Fruit fly (Drosophila melanogaster) whole organism, prepupa: ENCODE measurements around the gene Pus1.
A peak's percentile ranks its signal among the peaks of the same experiment; 100 is the strongest.

ENCODE experiments used
- Blimp-1 ChIP-seq: fragments of 200-800 bp; sonication (Bioruptor generic); optimal IDR thresholded peaks from 3 replicates; lab custom pipeline; 2017; ENCODE audit warnings: missing biosample characterization, missing genetic modification characterization, mild to moderate bottlenecking, moderate library complexity, missing genetic modification reagents
- CG10631 ChIP-seq: fragments of 200-800 bp; sonication (Bioruptor generic); optimal IDR thresholded peaks from 2 replicates; lab custom pipeline; 2016; ENCODE audit warnings: missing biosample characterization, missing genetic modification characterization
- CG10669 ChIP-seq: fragments of 200-800 bp; sonication (Bioruptor generic); optimal IDR thresholded peaks from 3 replicates; lab custom pipeline; 2018; ENCODE audit warnings: missing biosample characterization, mild to moderate bottlenecking, missing genetic modification characterization, moderate library complexity
- CG11294 ChIP-seq: fragments of 200-800 bp; sonication (Bioruptor generic); IDR thresholded peaks from 2 replicates; pipeline ENCODE4 v1.3.6; 2022; ENCODE audit warnings: missing biosample characterization, missing genetic modification characterization
- CG11762 ChIP-seq: fragments of 200-800 bp; sonication (Bioruptor generic); optimal IDR thresholded peaks from 3 replicates; lab custom pipeline; 2016; ENCODE audit warnings: missing biosample characterization, missing genetic modification characterization; ENCODE audit not compliant: insufficient read depth
- CG11902 ChIP-seq: fragments of 200-800 bp; sonication (Bioruptor generic); optimal IDR thresholded peaks from 3 replicates; lab custom pipeline; 2016; ENCODE audit warnings: missing biosample characterization, missing genetic modification characterization
- CG15336 ChIP-seq: fragments of 200-800 bp; sonication (Bioruptor generic); IDR thresholded peaks from 2 replicates; pipeline ENCODE4 v1.3.6; 2022; ENCODE audit warnings: missing biosample characterization, missing genetic modification characterization
- CG1621 ChIP-seq: fragments of 200-800 bp; sonication (Bioruptor generic); optimal IDR thresholded peaks from 3 replicates; lab custom pipeline; 2018; ENCODE audit warnings: missing biosample characterization, mild to moderate bottlenecking, missing genetic modification characterization
- CG3032 ChIP-seq: fragments of 200-800 bp; optimal IDR thresholded peaks from 2 replicates; lab custom pipeline; 2019; ENCODE audit warnings: missing biosample characterization, mild to moderate bottlenecking, missing genetic modification characterization, moderate library complexity
- CG31627 ChIP-seq: fragments of 200-800 bp; sonication (Bioruptor generic); optimal IDR thresholded peaks from 3 replicates; lab custom pipeline; 2016; ENCODE audit warnings: missing biosample characterization, missing genetic modification characterization
- CG34406 ChIP-seq: fragments of 200-800 bp; sonication (Bioruptor generic); optimal IDR thresholded peaks from 3 replicates; lab custom pipeline; 2016; ENCODE audit warnings: missing biosample characterization, missing genetic modification characterization
- CG3919 ChIP-seq: fragments of 200-800 bp; sonication (Bioruptor generic); optimal IDR thresholded peaks from 3 replicates; lab custom pipeline; 2016; ENCODE audit warnings: missing biosample characterization, missing genetic modification characterization
- CG4318 ChIP-seq: fragments of 200-800 bp; sonication (Bioruptor generic); optimal IDR thresholded peaks from 3 replicates; lab custom pipeline; 2017; ENCODE audit warnings: missing biosample characterization, mild to moderate bottlenecking, missing genetic modification characterization
- CG6163 ChIP-seq: fragments of 200-800 bp; sonication (Bioruptor generic); IDR thresholded peaks from 3 replicates; pipeline ENCODE4 v1.3.6; 2022; ENCODE audit warnings: missing biosample characterization, missing genetic modification characterization
- CG6276 ChIP-seq: fragments of 200-800 bp; sonication (Bioruptor generic); optimal IDR thresholded peaks from 2 replicates; lab custom pipeline; 2017; ENCODE audit warnings: missing biosample characterization, mild to moderate bottlenecking, missing genetic modification characterization
- CG6808 ChIP-seq: fragments of 200-800 bp; sonication (Bioruptor generic); optimal IDR thresholded peaks from 3 replicates; lab custom pipeline; 2017; ENCODE audit warnings: missing biosample characterization, missing genetic modification characterization, mild to moderate bottlenecking, moderate library complexity, missing genetic modification reagents
- CG6854 ChIP-seq: fragments of 200-800 bp; sonication (Bioruptor generic); optimal IDR thresholded peaks from 2 replicates; lab custom pipeline; 2017; ENCODE audit warnings: missing biosample characterization, mild to moderate bottlenecking, missing genetic modification characterization
- CG8119 ChIP-seq: fragments of 200-800 bp; sonication (Bioruptor generic); IDR thresholded peaks from 3 replicates; pipeline ENCODE4 v1.3.6; 2022; ENCODE audit warnings: missing biosample characterization, missing genetic modification characterization
- CG8632 ChIP-seq: fragments of 200-800 bp; sonication (Bioruptor generic); optimal IDR thresholded peaks from 3 replicates; lab custom pipeline; 2016; ENCODE audit warnings: missing biosample characterization, missing genetic modification characterization
- CG9139 ChIP-seq: fragments of 200-800 bp; sonication (Bioruptor generic); optimal IDR thresholded peaks from 3 replicates; lab custom pipeline; 2017; ENCODE audit warnings: missing biosample characterization, mild to moderate bottlenecking, missing genetic modification characterization
- Eip75B ChIP-seq: fragments of 200-800 bp; sonication (Bioruptor generic); optimal IDR thresholded peaks from 3 replicates; lab custom pipeline; 2016; ENCODE audit warnings: missing biosample characterization, missing genetic modification characterization
- Eip78C ChIP-seq: fragments of 200-800 bp; sonication (Bioruptor generic); peaks from one replicate; lab custom pipeline; 2016; ENCODE audit warnings: missing biosample characterization, missing genetic modification characterization
- Eip93F ChIP-seq: fragments of 200-800 bp; sonication (Bioruptor generic); optimal IDR thresholded peaks from 2 replicates; lab custom pipeline; 2016; ENCODE audit warnings: missing biosample characterization, mild to moderate bottlenecking, missing genetic modification characterization
- Ets21C ChIP-seq: fragments of 200-800 bp; sonication (Bioruptor generic); optimal IDR thresholded peaks from 3 replicates; lab custom pipeline; 2016; ENCODE audit warnings: missing biosample characterization, missing genetic modification characterization
- Ets96B ChIP-seq: fragments of 200-800 bp; optimal IDR thresholded peaks from 2 replicates; lab custom pipeline; 2019; ENCODE audit warnings: missing biosample characterization, mild to moderate bottlenecking, missing genetic modification characterization, moderate library complexity
- Gug ChIP-seq: fragments of 200-800 bp; sonication (Bioruptor generic); IDR thresholded peaks from 2 replicates; pipeline ENCODE4 v1.3.6; 2022; ENCODE audit warnings: missing biosample characterization, missing genetic modification characterization
- Hr38 ChIP-seq: sonication (Bioruptor generic); optimal IDR thresholded peaks from 2 replicates; lab custom pipeline; 2016; ENCODE audit warnings: missing biosample characterization, missing genetic modification characterization
- Hr39 ChIP-seq: fragments of 200-800 bp; sonication (Bioruptor generic); optimal IDR thresholded peaks from 2 replicates; lab custom pipeline; 2016; ENCODE audit warnings: missing biosample characterization, missing genetic modification characterization
- Hr4 ChIP-seq: fragments of 200-800 bp; sonication (Bioruptor generic); optimal IDR thresholded peaks from 3 replicates; lab custom pipeline; 2016; ENCODE audit warnings: missing biosample characterization, missing genetic modification characterization
- Lpt ChIP-seq: fragments of 200-800 bp; sonication (Bioruptor generic); optimal IDR thresholded peaks from 3 replicates; lab custom pipeline; 2016; ENCODE audit warnings: missing biosample characterization, missing genetic modification characterization
- Met ChIP-seq: fragments of 200-800 bp; sonication (Bioruptor generic); optimal IDR thresholded peaks from 3 replicates; lab custom pipeline; 2016; ENCODE audit warnings: missing biosample characterization, missing genetic modification characterization
- Sox102F ChIP-seq: fragments of 200-800 bp; sonication (Bioruptor generic); optimal IDR thresholded peaks from 2 replicates; lab custom pipeline; 2016; ENCODE audit warnings: missing biosample characterization, mild to moderate bottlenecking, missing genetic modification characterization
- Sox14 ChIP-seq: fragments of 200-800 bp; sonication (Bioruptor generic); optimal IDR thresholded peaks from 3 replicates; lab custom pipeline; 2016; ENCODE audit warnings: missing biosample characterization, missing genetic modification characterization
- Sox15 ChIP-seq: fragments of 200-800 bp; sonication (Bioruptor generic); optimal IDR thresholded peaks from 3 replicates; lab custom pipeline; 2016; ENCODE audit warnings: missing biosample characterization, missing genetic modification characterization
- achi ChIP-seq: fragments of 200-800 bp; sonication (Bioruptor generic); optimal IDR thresholded peaks from 3 replicates; lab custom pipeline; 2016; ENCODE audit warnings: missing biosample characterization, missing genetic modification characterization
- acj6 ChIP-seq: fragments of 200-800 bp; sonication (Bioruptor generic); optimal IDR thresholded peaks from 3 replicates; lab custom pipeline; 2016; ENCODE audit warnings: missing biosample characterization, missing genetic modification characterization
- dac ChIP-seq: fragments of 200-800 bp; sonication (Bioruptor generic); optimal IDR thresholded peaks from 2 replicates; lab custom pipeline; 2017; ENCODE audit warnings: missing biosample characterization, mild to moderate bottlenecking, missing genetic modification characterization
- dsx ChIP-seq: fragments of 200-800 bp; optimal IDR thresholded peaks from 3 replicates; lab custom pipeline; 2019; ENCODE audit warnings: missing biosample characterization, mild to moderate bottlenecking, missing genetic modification characterization, moderate library complexity; ENCODE audit not compliant: poor library complexity, severe bottlenecking
- eg ChIP-seq: fragments of 200-800 bp; sonication (Bioruptor generic); IDR thresholded peaks from 3 replicates; pipeline ENCODE4 v1.3.6; 2022; ENCODE audit warnings: missing biosample characterization, missing genetic modification characterization
- fd59A ChIP-seq: fragments of 200-800 bp; sonication (Bioruptor generic); optimal IDR thresholded peaks from 2 replicates; lab custom pipeline; 2017; ENCODE audit warnings: missing biosample characterization, mild to moderate bottlenecking, missing genetic modification characterization, missing genetic modification reagents
- fd85E ChIP-seq: fragments of 200-800 bp; sonication (Bioruptor generic); optimal IDR thresholded peaks from 3 replicates; lab custom pipeline; 2016; ENCODE audit warnings: missing biosample characterization, missing genetic modification characterization
- fkh ChIP-seq: fragments of 200-800 bp; sonication (Bioruptor generic); optimal IDR thresholded peaks from 3 replicates; lab custom pipeline; 2017; ENCODE audit warnings: missing biosample characterization, mild to moderate bottlenecking, missing genetic modification characterization, moderate library complexity
- lz ChIP-seq: fragments of 200-800 bp; sonication (Bioruptor generic); optimal IDR thresholded peaks from 3 replicates; lab custom pipeline; 2016; ENCODE audit warnings: missing biosample characterization, missing genetic modification characterization
- pdm3 ChIP-seq: fragments of 200-800 bp; sonication (Bioruptor generic); optimal IDR thresholded peaks from 3 replicates; lab custom pipeline; 2016; ENCODE audit warnings: missing biosample characterization, missing genetic modification characterization
- salr ChIP-seq, 2 experiments: fragments of 200-800 bp; sonication (Bioruptor generic); optimal IDR thresholded peaks; 3 replicates each; lab custom pipeline; 2016 to 2018; ENCODE audit warnings: missing biosample characterization in 2 of 2, missing genetic modification characterization in 2 of 2, mild to moderate bottlenecking in 1 of 2
- spab ChIP-seq: fragments of 200-800 bp; sonication (Bioruptor generic); optimal IDR thresholded peaks from 2 replicates; lab custom pipeline; 2017; ENCODE audit warnings: missing biosample characterization, mild to moderate bottlenecking, missing genetic modification characterization, missing genetic modification reagents
- ss ChIP-seq, 2 experiments: fragments of 200-800 bp; sonication (Bioruptor generic); optimal IDR thresholded peaks; 2 replicates in 1 of 2; 3 replicates in 1 of 2; lab custom pipeline; 2017 to 2018; ENCODE audit warnings: mild to moderate bottlenecking in 2 of 2, missing biosample characterization in 2 of 2, missing genetic modification characterization in 2 of 2, moderate library complexity in 1 of 2
- svp ChIP-seq: fragments of 200-800 bp; sonication (Bioruptor generic); peaks from one replicate; lab custom pipeline; 2016; ENCODE audit warnings: missing biosample characterization, missing genetic modification characterization
- topi ChIP-seq: fragments of 200-800 bp; sonication (Bioruptor generic); optimal IDR thresholded peaks from 3 replicates; lab custom pipeline; 2016; ENCODE audit warnings: missing biosample characterization, missing genetic modification characterization
- vri ChIP-seq: fragments of 200-800 bp; sonication (Bioruptor generic); optimal IDR thresholded peaks from 3 replicates; lab custom pipeline; 2016; ENCODE audit warnings: missing biosample characterization, mild to moderate bottlenecking, missing genetic modification characterization

Pus1 gene

DNA sequence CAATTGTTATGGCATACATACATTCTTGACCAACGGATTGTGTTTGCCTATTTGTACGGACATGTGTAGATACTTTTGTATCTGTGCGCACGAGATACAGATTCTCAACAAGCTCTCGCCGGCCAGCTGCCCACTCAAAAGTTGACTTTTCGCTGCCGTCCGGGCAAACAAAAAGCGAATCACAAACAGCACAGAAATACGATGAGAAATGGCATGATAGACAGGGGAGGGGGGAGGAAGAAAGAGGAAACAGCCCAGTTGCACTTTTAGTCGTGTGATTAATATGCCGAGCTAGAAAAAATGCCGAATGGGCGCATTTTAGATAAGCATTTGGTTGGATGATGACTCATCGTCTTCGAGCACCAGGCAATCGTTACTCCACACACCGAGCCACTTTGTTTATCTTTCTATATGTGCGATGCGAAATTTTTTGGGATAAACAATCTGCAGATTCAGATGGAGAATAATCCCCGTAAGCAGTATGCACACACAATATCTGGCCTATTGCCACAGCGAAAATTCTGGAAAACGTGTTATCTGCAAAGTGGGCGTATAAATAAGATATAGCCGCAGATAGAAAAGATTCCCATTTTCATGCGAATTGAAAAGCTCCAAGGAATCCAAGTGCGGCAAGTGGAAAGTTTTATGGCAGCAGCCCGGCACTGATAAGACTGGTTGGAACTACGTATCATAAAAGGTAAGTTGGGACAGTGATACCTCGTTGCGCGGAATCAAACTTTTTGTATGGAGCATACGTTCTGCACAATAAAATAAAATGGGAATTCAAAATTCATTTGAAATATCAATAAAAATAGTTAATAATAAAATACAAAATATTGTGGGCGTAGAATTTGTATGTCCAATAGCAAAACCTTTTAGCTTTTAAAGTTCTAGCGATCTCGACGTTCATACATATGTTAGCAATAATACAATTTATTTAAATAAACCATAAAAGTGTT, 45.5 kb downstream of the Pus1 start:
- TF ChIP-seq CG4318 (GFP tag; lab: Kevin White, UChicago) (no peak), Met (GFP tag; lab: Kevin White, UChicago) (peak; percentile 30), topi (GFP tag; lab: Kevin White, UChicago) (no peak), fd59A (no peak), svp (peak; percentile 31), CG11762 (GFP tag; lab: Kevin White, UChicago) (no peak), Lpt (GFP tag; lab: Kevin White, UChicago) (no peak), CG15336 (GFP tag; lab: Robert Waterston, UW) (peak; percentile 49), CG6163 (GFP tag; lab: Robert Waterston, UW) (peak; percentile 19; the same call in 1 of the 3 replicates), Gug (GFP tag; lab: Robert Waterston, UW) (no peak), Eip75B (no peak), fd85E (GFP tag; lab: Kevin White, UChicago) (no peak), Ets96B (tag; lab: Kevin White, UChicago) (no peak), CG11902 (GFP tag; lab: Kevin White, UChicago) (no peak), CG8632 (GFP tag; lab: Kevin White, UChicago) (no peak), CG9139 (GFP tag; lab: Kevin White, UChicago) (no peak), Hr4 (GFP tag; lab: Kevin White, UChicago) (peak; percentile 37), Eip93F (GFP tag; lab: Kevin White, UChicago) (no peak), Eip78C (GFP tag; lab: Kevin White, UChicago) (peak; percentile 70), CG31627 (GFP tag; lab: Kevin White, UChicago) (no peak), CG8119 (GFP tag; lab: Robert Waterston, UW) (no peak), spab (GFP tag; lab: Kevin White, UChicago) (no peak), Hr38 (GFP tag; lab: Kevin White, UChicago) (no peak), Sox102F (GFP tag; lab: Kevin White, UChicago) (no peak), acj6 (GFP tag; lab: Kevin White, UChicago) (no peak), CG3919 (GFP tag; lab: Kevin White, UChicago) (no peak), CG6276 (GFP tag; lab: Kevin White, UChicago) (no peak), ss (GFP tag; optimal IDR thresholded peaks at IDR 0.05; lab: Kevin White, UChicago) (no peak), CG11294 (GFP tag; lab: Robert Waterston, UW) (no peak), achi (peak; percentile 18), CG10669 (peak; percentile 26), CG3032 (tag; lab: Kevin White, UChicago) (no peak), Blimp-1 (GFP tag; lab: Kevin White, UChicago) (no peak), CG34406 (GFP tag; lab: Kevin White, UChicago) (no peak), Ets21C (GFP tag; lab: Kevin White, UChicago) (no peak), CG1621 (tag; lab: Kevin White, UChicago) (no peak), eg (no peak), Sox15 (GFP tag; lab: Kevin White, UChicago) (no peak), CG6808 (GFP tag; lab: Kevin White, UChicago) (no peak), Hr39 (GFP tag; lab: Kevin White, UChicago) (peak; percentile 1), salr (GFP tag; optimal IDR thresholded peaks at IDR 0.05; lab: Kevin White, UChicago) (no peak), pdm3 (GFP tag; lab: Kevin White, UChicago) (no peak), fkh (GFP tag; lab: Kevin White, UChicago) (peak; percentile 18), Sox14 (GFP tag; lab: Kevin White, UChicago) (no peak), lz (no peak), CG10631 (no peak), dsx (GFP tag; lab: Kevin White, UChicago) (no peak), dac (GFP tag; lab: Kevin White, UChicago) (no peak), vri (GFP tag; lab: Kevin White, UChicago) (peak; percentile 59), CG6854 (GFP tag; lab: Kevin White, UChicago) (no peak)
